Fruit fly (Drosophila melanogaster) whole organism, prepupa: Measurements from ENCODE around the gene eIF2gamma.

ENCODE experiments used
- CG10631 ChIP-seq: fragments of 200-800 bp; sonication (Bioruptor generic); optimal IDR thresholded peaks from 2 replicates; lab custom pipeline; 2016; ENCODE audit warnings: missing biosample characterization, missing genetic modification characterization
- CG10669 ChIP-seq: fragments of 200-800 bp; sonication (Bioruptor generic); optimal IDR thresholded peaks from 3 replicates; lab custom pipeline; 2018; ENCODE audit warnings: missing biosample characterization, mild to moderate bottlenecking, missing genetic modification characterization, moderate library complexity
- CG11902 ChIP-seq: fragments of 200-800 bp; sonication (Bioruptor generic); optimal IDR thresholded peaks from 3 replicates; lab custom pipeline; 2016; ENCODE audit warnings: missing biosample characterization, missing genetic modification characterization
- CG15336 ChIP-seq: fragments of 200-800 bp; sonication (Bioruptor generic); IDR thresholded peaks from 2 replicates; pipeline ENCODE4 v1.3.6; 2022; ENCODE audit warnings: missing biosample characterization, missing genetic modification characterization
- CG16779 ChIP-seq: fragments of 200-800 bp; sonication (Bioruptor generic); optimal IDR thresholded peaks from 3 replicates; lab custom pipeline; 2017; ENCODE audit warnings: missing biosample characterization, mild to moderate bottlenecking, missing genetic modification characterization
- CG3919 ChIP-seq: fragments of 200-800 bp; sonication (Bioruptor generic); optimal IDR thresholded peaks from 3 replicates; lab custom pipeline; 2016; ENCODE audit warnings: missing biosample characterization, missing genetic modification characterization
- CG4318 ChIP-seq: fragments of 200-800 bp; sonication (Bioruptor generic); optimal IDR thresholded peaks from 3 replicates; lab custom pipeline; 2017; ENCODE audit warnings: missing biosample characterization, mild to moderate bottlenecking, missing genetic modification characterization
- CG6163 ChIP-seq: fragments of 200-800 bp; sonication (Bioruptor generic); IDR thresholded peaks from 3 replicates; pipeline ENCODE4 v1.3.6; 2022; ENCODE audit warnings: missing biosample characterization, missing genetic modification characterization
- CG6276 ChIP-seq: fragments of 200-800 bp; sonication (Bioruptor generic); optimal IDR thresholded peaks from 2 replicates; lab custom pipeline; 2017; ENCODE audit warnings: missing biosample characterization, mild to moderate bottlenecking, missing genetic modification characterization
- CG6792 ChIP-seq: fragments of 200-800 bp; sonication (Bioruptor generic); optimal IDR thresholded peaks from 3 replicates; lab custom pipeline; 2016; ENCODE audit warnings: missing biosample characterization, missing genetic modification characterization
- CG6808 ChIP-seq: fragments of 200-800 bp; sonication (Bioruptor generic); optimal IDR thresholded peaks from 3 replicates; lab custom pipeline; 2017; ENCODE audit warnings: missing biosample characterization, missing genetic modification characterization, mild to moderate bottlenecking, moderate library complexity, missing genetic modification reagents
- CG7368 ChIP-seq: fragments of 200-800 bp; sonication (Bioruptor generic); optimal IDR thresholded peaks from 3 replicates; lab custom pipeline; 2016; ENCODE audit warnings: missing biosample characterization, missing genetic modification characterization
- CG8119 ChIP-seq: fragments of 200-800 bp; sonication (Bioruptor generic); IDR thresholded peaks from 3 replicates; pipeline ENCODE4 v1.3.6; 2022; ENCODE audit warnings: missing biosample characterization, missing genetic modification characterization
- CG8632 ChIP-seq: fragments of 200-800 bp; sonication (Bioruptor generic); optimal IDR thresholded peaks from 3 replicates; lab custom pipeline; 2016; ENCODE audit warnings: missing biosample characterization, missing genetic modification characterization
- CG9139 ChIP-seq: fragments of 200-800 bp; sonication (Bioruptor generic); optimal IDR thresholded peaks from 3 replicates; lab custom pipeline; 2017; ENCODE audit warnings: missing biosample characterization, mild to moderate bottlenecking, missing genetic modification characterization
- Eip75B ChIP-seq: fragments of 200-800 bp; sonication (Bioruptor generic); optimal IDR thresholded peaks from 3 replicates; lab custom pipeline; 2016; ENCODE audit warnings: missing biosample characterization, missing genetic modification characterization
- Eip78C ChIP-seq: fragments of 200-800 bp; sonication (Bioruptor generic); peaks from one replicate; lab custom pipeline; 2016; ENCODE audit warnings: missing biosample characterization, missing genetic modification characterization
- Eip93F ChIP-seq: fragments of 200-800 bp; sonication (Bioruptor generic); optimal IDR thresholded peaks from 2 replicates; lab custom pipeline; 2016; ENCODE audit warnings: missing biosample characterization, mild to moderate bottlenecking, missing genetic modification characterization
- Ets21C ChIP-seq: fragments of 200-800 bp; sonication (Bioruptor generic); optimal IDR thresholded peaks from 3 replicates; lab custom pipeline; 2016; ENCODE audit warnings: missing biosample characterization, missing genetic modification characterization
- Gug ChIP-seq: fragments of 200-800 bp; sonication (Bioruptor generic); IDR thresholded peaks from 2 replicates; pipeline ENCODE4 v1.3.6; 2022; ENCODE audit warnings: missing biosample characterization, missing genetic modification characterization
- Hr38 ChIP-seq: sonication (Bioruptor generic); optimal IDR thresholded peaks from 2 replicates; lab custom pipeline; 2016; ENCODE audit warnings: missing biosample characterization, missing genetic modification characterization
- Hr39 ChIP-seq: fragments of 200-800 bp; sonication (Bioruptor generic); optimal IDR thresholded peaks from 2 replicates; lab custom pipeline; 2016; ENCODE audit warnings: missing biosample characterization, missing genetic modification characterization
- Lpt ChIP-seq: fragments of 200-800 bp; sonication (Bioruptor generic); optimal IDR thresholded peaks from 3 replicates; lab custom pipeline; 2016; ENCODE audit warnings: missing biosample characterization, missing genetic modification characterization
- Sox102F ChIP-seq: fragments of 200-800 bp; sonication (Bioruptor generic); optimal IDR thresholded peaks from 2 replicates; lab custom pipeline; 2016; ENCODE audit warnings: missing biosample characterization, mild to moderate bottlenecking, missing genetic modification characterization
- Sox14 ChIP-seq: fragments of 200-800 bp; sonication (Bioruptor generic); optimal IDR thresholded peaks from 3 replicates; lab custom pipeline; 2016; ENCODE audit warnings: missing biosample characterization, missing genetic modification characterization
- achi ChIP-seq: fragments of 200-800 bp; sonication (Bioruptor generic); optimal IDR thresholded peaks from 3 replicates; lab custom pipeline; 2016; ENCODE audit warnings: missing biosample characterization, missing genetic modification characterization
- acj6 ChIP-seq: fragments of 200-800 bp; sonication (Bioruptor generic); optimal IDR thresholded peaks from 3 replicates; lab custom pipeline; 2016; ENCODE audit warnings: missing biosample characterization, missing genetic modification characterization
- cyc ChIP-seq: fragments of 200-800 bp; sonication (Bioruptor generic); optimal IDR thresholded peaks from 3 replicates; lab custom pipeline; 2016; ENCODE audit warnings: missing biosample characterization, missing genetic modification characterization
- eg ChIP-seq: fragments of 200-800 bp; sonication (Bioruptor generic); IDR thresholded peaks from 3 replicates; pipeline ENCODE4 v1.3.6; 2022; ENCODE audit warnings: missing biosample characterization, missing genetic modification characterization
- esn ChIP-seq: fragments of 200-800 bp; sonication (Bioruptor generic); optimal IDR thresholded peaks from 2 replicates; lab custom pipeline; 2016; ENCODE audit warnings: missing biosample characterization, mild to moderate bottlenecking, missing genetic modification characterization, moderate library complexity
- fd59A ChIP-seq: fragments of 200-800 bp; sonication (Bioruptor generic); optimal IDR thresholded peaks from 2 replicates; lab custom pipeline; 2017; ENCODE audit warnings: missing biosample characterization, mild to moderate bottlenecking, missing genetic modification characterization, missing genetic modification reagents
- fd85E ChIP-seq: fragments of 200-800 bp; sonication (Bioruptor generic); optimal IDR thresholded peaks from 3 replicates; lab custom pipeline; 2016; ENCODE audit warnings: missing biosample characterization, missing genetic modification characterization
- salr ChIP-seq, 2 experiments: fragments of 200-800 bp; sonication (Bioruptor generic); optimal IDR thresholded peaks; 3 replicates each; lab custom pipeline; 2016 to 2018; ENCODE audit warnings: missing biosample characterization in 2 of 2, missing genetic modification characterization in 2 of 2, mild to moderate bottlenecking in 1 of 2
- svp ChIP-seq: fragments of 200-800 bp; sonication (Bioruptor generic); peaks from one replicate; lab custom pipeline; 2016; ENCODE audit warnings: missing biosample characterization, missing genetic modification characterization
- topi ChIP-seq: fragments of 200-800 bp; sonication (Bioruptor generic); optimal IDR thresholded peaks from 3 replicates; lab custom pipeline; 2016; ENCODE audit warnings: missing biosample characterization, missing genetic modification characterization
- vri ChIP-seq: fragments of 200-800 bp; sonication (Bioruptor generic); optimal IDR thresholded peaks from 3 replicates; lab custom pipeline; 2016; ENCODE audit warnings: missing biosample characterization, mild to moderate bottlenecking, missing genetic modification characterization

eIF2gamma gene

dm6 chr3R:15293005-15293877, 30.0 kb upstream of the eIF2gamma start (continued):
- TF ChIP-seq topi (GFP tag; lab: Kevin White, UChicago) = peak; percentile 38
- peak; percentile 33 for TF ChIP-seq CG6792 (GFP tag; lab: Kevin White, UChicago)
- no peak for TF ChIP-seq Eip75B
- TF ChIP-seq Hr38 = no peak
- TF ChIP-seq CG10669 (GFP tag; lab: Kevin White, UChicago) = no peak
- no peak for TF ChIP-seq Gug (GFP tag; lab: Robert Waterston, UW)
- peak; percentile 44 for TF ChIP-seq CG6808
- no peak for TF ChIP-seq svp (GFP tag; lab: Kevin White, UChicago)
- peak; percentile 52 for TF ChIP-seq Sox102F
- no peak for TF ChIP-seq CG16779
- TF ChIP-seq CG10631 (GFP tag; lab: Kevin White, UChicago) = no peak
- no peak for TF ChIP-seq acj6 (GFP tag; lab: Kevin White, UChicago)
- TF ChIP-seq CG8119 (GFP tag; lab: Robert Waterston, UW) = no peak
- TF ChIP-seq Eip78C (GFP tag; lab: Kevin White, UChicago) = peak; percentile 79
- peak; percentile 32 for TF ChIP-seq Ets21C
- peak; percentile 8 for TF ChIP-seq fd85E (GFP tag; lab: Kevin White, UChicago)
- TF ChIP-seq CG15336 (GFP tag; lab: Robert Waterston, UW) = no peak

- TF ChIP-seq CG9139 (GFP tag; lab: Kevin White, UChicago) (no peak), Lpt (GFP tag; lab: Kevin White, UChicago) (no peak), vri (GFP tag; lab: Kevin White, UChicago) (peak; percentile 93), eg (GFP tag; lab: Robert Waterston, UW) (no peak), Eip93F (GFP tag; lab: Kevin White, UChicago) (no peak), cyc (GFP tag; lab: Kevin White, UChicago) (no peak), CG8632 (GFP tag; lab: Kevin White, UChicago) (no peak), Ets21C (no peak), Sox102F (no peak), esn (no peak), Eip78C (GFP tag; lab: Kevin White, UChicago) (peak; percentile 4), CG10669 (GFP tag; lab: Kevin White, UChicago) (no peak), CG7368 (GFP tag; lab: Kevin White, UChicago) (no peak), CG16779 (no peak), CG3919 (no peak), Hr39 (peak; percentile 1), CG4318 (GFP tag; lab: Kevin White, UChicago) (no peak), salr (GFP tag; optimal IDR thresholded peaks at IDR 0.05; lab: Kevin White, UChicago) (no peak), CG6276 (GFP tag; lab: Kevin White, UChicago) (no peak), CG15336 (GFP tag; lab: Robert Waterston, UW) (no peak), CG11902 (GFP tag; lab: Kevin White, UChicago) (no peak), CG6163 (no peak), fd59A (GFP tag; lab: Kevin White, UChicago) (no peak), achi (no peak), Sox14 (GFP tag; lab: Kevin White, UChicago) (no peak)
Measured at dm6 chr3R:15292241-15293004, 29.2 kb upstream of the eIF2gamma start.
